In genomic region chr3R:16099268-16100240, dm6 we compare ENCODE assay signal across 1 fruit fly cellular context.
A peak's percentile ranks its signal among the peaks of the same experiment; 100 is the strongest.
TF ChIP-seq lines count a peak whose summit lies in the region.

No protein-coding gene starts in this region.

TF ChIP-seq in whole organism, embryonic, 481 proteins besides CTCF, POLR2A, EP300 and RAD21 (continued from another document and continues in another):
- 0 out of 4 replicates have a peak, but pooled peaks have one; percentile 54 for TF ChIP-seq Dll (GFP tag; IDR thresholded peaks at IDR 0.05; lab: Robert Waterston, UW; ENCODE audit: partially characterized antibody)
- peak; percentile 15 for TF ChIP-seq Nf-YB (GFP tag; optimal IDR thresholded peaks at IDR 0.05; lab: Kevin White, UChicago)
- TF ChIP-seq bigmax (GFP tag; optimal IDR thresholded peaks at IDR 0.05; lab: Kevin White, UChicago), result no peak
- TF ChIP-seq CG6254 (GFP tag; optimal IDR thresholded peaks at IDR 0.05; lab: Kevin White, UChicago), result no peak
- TF ChIP-seq HLH3B (GFP tag; IDR thresholded peaks at IDR 0.05; lab: Robert Waterston, UW), result no peak
- TF ChIP-seq tgo (GFP tag; IDR thresholded peaks at IDR 0.05; lab: Robert Waterston, UW), result no peak
- no peak for TF ChIP-seq CG9932 (GFP tag; IDR thresholded peaks at IDR 0.05; lab: Robert Waterston, UW)
- TF ChIP-seq gfzf (GFP tag; optimal IDR thresholded peaks at IDR 0.05; lab: Kevin White, UChicago), result no peak
- peak; percentile 20 for TF ChIP-seq CG34376 (GFP tag; optimal IDR thresholded peaks at IDR 0.05; lab: Kevin White, UChicago)
- TF ChIP-seq pfk (GFP tag; optimal IDR thresholded peaks at IDR 0.05; lab: Kevin White, UChicago), result no peak
- TF ChIP-seq CG1602 (GFP tag; optimal IDR thresholded peaks at IDR 0.05; lab: Kevin White, UChicago), result no peak
- peak; percentile 33 for TF ChIP-seq pzg (GFP tag; optimal IDR thresholded peaks at IDR 0.05; lab: Kevin White, UChicago)
- no peak for TF ChIP-seq mirr (GFP tag; optimal IDR thresholded peaks at IDR 0.05; lab: Kevin White, UChicago)
- no peak for TF ChIP-seq CG2129 (GFP tag; IDR thresholded peaks at IDR 0.05; lab: Robert Waterston, UW; ENCODE audit: partially characterized antibody)
- no peak for TF ChIP-seq CG3726 (GFP tag; IDR thresholded peaks at IDR 0.05; lab: Robert Waterston, UW)
- no peak for TF ChIP-seq CG13424 (tag; optimal IDR thresholded peaks at IDR 0.05; lab: Kevin White, UChicago)
- no peak for TF ChIP-seq CG12391 (tag; optimal IDR thresholded peaks at IDR 0.05; lab: Kevin White, UChicago)
- TF ChIP-seq Dfd (GFP tag; optimal IDR thresholded peaks at IDR 0.05; lab: Kevin White, UChicago), result peak in 1 of 2 experiments; percentile 63
- no peak for TF ChIP-seq Hr39 (optimal IDR thresholded peaks at IDR 0.05; lab: Kevin White, UChicago)
- no peak for TF ChIP-seq CG9797 (GFP tag; optimal IDR thresholded peaks at IDR 0.05; lab: Kevin White, UChicago)
- TF ChIP-seq Xrp1 (GFP tag; IDR thresholded peaks at IDR 0.05; lab: Robert Waterston, UW), result peak; percentile 7; the same call in 1 of the 2 replicates
- peak; percentile 49 for TF ChIP-seq CG17829 (tag; optimal IDR thresholded peaks at IDR 0.05; lab: Kevin White, UChicago)
- TF ChIP-seq B-H2 (GFP tag; optimal IDR thresholded peaks at IDR 0.05; lab: Kevin White, UChicago), result peak; percentile 11
- no peak for TF ChIP-seq Nf-YA (GFP tag; IDR thresholded peaks at IDR 0.05; lab: Robert Waterston, UW)
- no peak for TF ChIP-seq CG4854 (GFP tag; optimal IDR thresholded peaks at IDR 0.05; lab: Kevin White, UChicago)
- no peak for TF ChIP-seq CG11085 (GFP tag; IDR thresholded peaks at IDR 0.05; lab: Robert Waterston, UW)
- TF ChIP-seq corto (GFP tag; optimal IDR thresholded peaks at IDR 0.05; lab: Kevin White, UChicago), result peak; percentile 6
- TF ChIP-seq klu (GFP tag; IDR thresholded peaks at IDR 0.05; lab: Robert Waterston, UW), result peak; percentile 33; the same call in 1 of the 2 replicates
- peak; percentile 4 for TF ChIP-seq ems (GFP tag; optimal IDR thresholded peaks at IDR 0.05; lab: Kevin White, UChicago)
- TF ChIP-seq phol (tag; optimal IDR thresholded peaks at IDR 0.05; lab: Kevin White, UChicago), result no peak
- 0 out of 3 replicates have a peak, but pooled peaks have one; percentile 61 for TF ChIP-seq CG2199 (GFP tag; IDR thresholded peaks at IDR 0.05; lab: Robert Waterston, UW)
- peak; percentile 10 for TF ChIP-seq NC2α (GFP tag; optimal IDR thresholded peaks at IDR 0.05; lab: Kevin White, UChicago)
- TF ChIP-seq CG1233 (GFP tag; optimal IDR thresholded peaks at IDR 0.05; lab: Kevin White, UChicago), result peak; percentile 1
- peak; percentile 1 for TF ChIP-seq CG17568 (GFP tag; optimal IDR thresholded peaks at IDR 0.05; lab: Kevin White, UChicago)
- no peak for TF ChIP-seq tx (GFP tag; optimal IDR thresholded peaks at IDR 0.05; lab: Kevin White, UChicago)
- TF ChIP-seq fd64A (GFP tag; optimal IDR thresholded peaks at IDR 0.05; lab: Kevin White, UChicago), result peak; percentile 4
- TF ChIP-seq Sry-δ (GFP tag; optimal IDR thresholded peaks at IDR 0.05; lab: Kevin White, UChicago), result no peak
- TF ChIP-seq CG17359 (tag; optimal IDR thresholded peaks at IDR 0.05; lab: Kevin White, UChicago), result no peak
- TF ChIP-seq Abd-B (GFP tag; optimal IDR thresholded peaks at IDR 0.05; lab: Kevin White, UChicago), result peak; percentile 16
- TF ChIP-seq bcd (GFP tag; optimal IDR thresholded peaks at IDR 0.05; lab: Kevin White, UChicago), result no peak
- TF ChIP-seq Adf1 (GFP tag; IDR thresholded peaks at IDR 0.05; lab: Robert Waterston, UW), result peak; percentile 90
- no peak for TF ChIP-seq CG1024 (GFP tag; IDR thresholded peaks at IDR 0.05; lab: Robert Waterston, UW)
- no peak for TF ChIP-seq CG7556 (GFP tag; optimal IDR thresholded peaks at IDR 0.05; lab: Kevin White, UChicago)
- no peak for TF ChIP-seq Lhr (GFP tag; optimal IDR thresholded peaks at IDR 0.05; lab: Kevin White, UChicago)
- TF ChIP-seq maf-S (GFP tag; optimal IDR thresholded peaks at IDR 0.05; lab: Kevin White, UChicago), result no peak
- peak; percentile 17; the same call in 1 of the 2 replicates for TF ChIP-seq sna (GFP tag; IDR thresholded peaks at IDR 0.05; lab: Robert Waterston, UW; ENCODE audit: partially characterized antibody)
- TF ChIP-seq stwl (tag; optimal IDR thresholded peaks at IDR 0.05; lab: Kevin White, UChicago), result no peak
- peak; percentile 16 for TF ChIP-seq nau (GFP tag; optimal IDR thresholded peaks at IDR 0.05; lab: Kevin White, UChicago)
- no peak for TF ChIP-seq CG15011 (GFP tag; optimal IDR thresholded peaks at IDR 0.05; lab: Kevin White, UChicago)
- no peak for TF ChIP-seq Lim3 (GFP tag; IDR thresholded peaks at IDR 0.05; lab: Robert Waterston, UW)
- peak; percentile 47 for TF ChIP-seq yki (optimal IDR thresholded peaks at IDR 0.05; lab: Kevin White, UChicago)
- peak; percentile 25 for TF ChIP-seq kah (GFP tag; optimal IDR thresholded peaks at IDR 0.05; lab: Kevin White, UChicago)
- TF ChIP-seq CG3065 (GFP tag; optimal IDR thresholded peaks at IDR 0.05; lab: Kevin White, UChicago), result no peak
- TF ChIP-seq dmrt99B (tag; optimal IDR thresholded peaks at IDR 0.05; lab: Kevin White, UChicago), result no peak
- peak; percentile 43 for TF ChIP-seq CG4617 (GFP tag; optimal IDR thresholded peaks at IDR 0.05; lab: Kevin White, UChicago; ENCODE audit: borderline replicate concordance)
- peak; percentile 35; the same call in 1 of the 2 replicates for TF ChIP-seq CG32532 (GFP tag; IDR thresholded peaks at IDR 0.05; lab: Robert Waterston, UW)
- TF ChIP-seq Poxn (GFP tag; IDR thresholded peaks at IDR 0.05; lab: Robert Waterston, UW), result no peak
- TF ChIP-seq CG15696 (tag; optimal IDR thresholded peaks at IDR 0.05; lab: Kevin White, UChicago), result peak; percentile 2
- peak; percentile 28 for TF ChIP-seq gcm2 (GFP tag; optimal IDR thresholded peaks at IDR 0.05; lab: Kevin White, UChicago)
- no peak for TF ChIP-seq CG9609 (GFP tag; optimal IDR thresholded peaks at IDR 0.05; lab: Kevin White, UChicago)
- TF ChIP-seq CG7987 (GFP tag; optimal IDR thresholded peaks at IDR 0.05; lab: Kevin White, UChicago), result peak; percentile 52
- no peak for TF ChIP-seq Hsf (GFP tag; optimal IDR thresholded peaks at IDR 0.05; lab: Kevin White, UChicago)
- TF ChIP-seq fru (optimal IDR thresholded peaks at IDR 0.05; lab: Kevin White, UChicago), result no peak
- no peak for TF ChIP-seq lilli (GFP tag; optimal IDR thresholded peaks at IDR 0.05; lab: Kevin White, UChicago)
- peak; percentile 76 for TF ChIP-seq chn (GFP tag; optimal IDR thresholded peaks at IDR 0.05; lab: Kevin White, UChicago)
- TF ChIP-seq fd102C (GFP tag; optimal IDR thresholded peaks at IDR 0.05; lab: Kevin White, UChicago), result no peak
- TF ChIP-seq CG10274 (GFP tag; optimal IDR thresholded peaks at IDR 0.05; lab: Kevin White, UChicago), result no peak
- peak; percentile 32; the same call in 1 of the 2 replicates for TF ChIP-seq Atf6 (GFP tag; IDR thresholded peaks at IDR 0.05; lab: Robert Waterston, UW)
- no peak for TF ChIP-seq NC2β (GFP tag; optimal IDR thresholded peaks at IDR 0.05; lab: Kevin White, UChicago)
- peak; percentile 2 for TF ChIP-seq CG13624 (GFP tag; optimal IDR thresholded peaks at IDR 0.05; lab: Kevin White, UChicago)
- no peak for TF ChIP-seq CG15269 (tag; optimal IDR thresholded peaks at IDR 0.05; lab: Kevin White, UChicago)
- no peak for TF ChIP-seq croc (GFP tag; conservative IDR thresholded peaks at IDR 0.05; lab: Robert Waterston, UW)
- TF ChIP-seq CG10654 (GFP tag; optimal IDR thresholded peaks at IDR 0.05; lab: Kevin White, UChicago), result no peak
- TF ChIP-seq jigr1 (GFP tag; IDR thresholded peaks at IDR 0.05; lab: Robert Waterston, UW), result no peak
- TF ChIP-seq Med (GFP tag; lab: Kevin White, UChicago), result peak; percentile 100
- no peak for TF ChIP-seq CG9876 (GFP tag; optimal IDR thresholded peaks at IDR 0.05; lab: Kevin White, UChicago)
- TF ChIP-seq CG15073 (GFP tag; optimal IDR thresholded peaks at IDR 0.05; lab: Kevin White, UChicago), result no peak
- no peak for TF ChIP-seq CG3995 (GFP tag; optimal IDR thresholded peaks at IDR 0.05; lab: Kevin White, UChicago)
- no peak for TF ChIP-seq sisA (GFP tag; IDR thresholded peaks at IDR 0.05; lab: Robert Waterston, UW)
- no peak; the same call in 1 of the 2 replicates for TF ChIP-seq CG13287 (GFP tag; IDR thresholded peaks at IDR 0.05; lab: Robert Waterston, UW; ENCODE audit: partially characterized antibody)
- TF ChIP-seq lbe (GFP tag; optimal IDR thresholded peaks at IDR 0.05; lab: Kevin White, UChicago), result peak; percentile 71
- TF ChIP-seq Bdp1 (GFP tag; optimal IDR thresholded peaks at IDR 0.05; lab: Kevin White, UChicago), result no peak
- peak; percentile 100 for TF ChIP-seq CG8478 (optimal IDR thresholded peaks at IDR 0.05; lab: Kevin White, UChicago)
- TF ChIP-seq YL-1 (GFP tag; optimal IDR thresholded peaks at IDR 0.05; lab: Kevin White, UChicago), result peak; percentile 6
- TF ChIP-seq CG16813 (GFP tag; IDR thresholded peaks at IDR 0.05; lab: Robert Waterston, UW; ENCODE audit: partially characterized antibody), result no peak
- no peak for TF ChIP-seq Ssrp (tag; optimal IDR thresholded peaks at IDR 0.05; lab: Kevin White, UChicago)
- TF ChIP-seq fd96Cb (tag; optimal IDR thresholded peaks at IDR 0.05; lab: Kevin White, UChicago), result no peak
- no peak for TF ChIP-seq CG18764 (GFP tag; optimal IDR thresholded peaks at IDR 0.05; lab: Kevin White, UChicago)
- TF ChIP-seq CG1529 (GFP tag; optimal IDR thresholded peaks at IDR 0.05; lab: Kevin White, UChicago), result peak; percentile 1
- TF ChIP-seq HHEX (GFP tag; optimal IDR thresholded peaks at IDR 0.05; lab: Kevin White, UChicago), result no peak
- TF ChIP-seq Nf-YC (tag; optimal IDR thresholded peaks at IDR 0.05; lab: Kevin White, UChicago), result no peak
- TF ChIP-seq CG31365 (tag; optimal IDR thresholded peaks at IDR 0.05; lab: Kevin White, UChicago), result no peak
- TF ChIP-seq Hr51 (GFP tag; optimal IDR thresholded peaks at IDR 0.05; lab: Kevin White, UChicago), result no peak
- TF ChIP-seq gt (GFP tag; IDR thresholded peaks at IDR 0.05; lab: Robert Waterston, UW), result no peak
- peak; percentile 20 for TF ChIP-seq CG2712 (tag; optimal IDR thresholded peaks at IDR 0.05; lab: Kevin White, UChicago)
- no peak for TF ChIP-seq Usf (GFP tag; optimal IDR thresholded peaks at IDR 0.05; lab: Kevin White, UChicago)
- TF ChIP-seq CG14050 (GFP tag; IDR thresholded peaks at IDR 0.05; lab: Robert Waterston, UW), result no peak
- TF ChIP-seq ci (GFP tag; IDR thresholded peaks at IDR 0.05; lab: Robert Waterston, UW), result peak; percentile 63; the same call in 1 of the 3 replicates
- TF ChIP-seq CG10321 (GFP tag; IDR thresholded peaks at IDR 0.05; lab: Robert Waterston, UW), result peak; percentile 81
- peak; percentile 78 for TF ChIP-seq D (optimal IDR thresholded peaks at IDR 0.05; lab: Kevin White, UChicago)
- TF ChIP-seq D (GFP tag; optimal IDR thresholded peaks at IDR 0.05; lab: Kevin White, UChicago), result peak; percentile 7
- no peak for TF ChIP-seq CG9817 (tag; optimal IDR thresholded peaks at IDR 0.05; lab: Kevin White, UChicago)
- no peak for TF ChIP-seq Dip3 (GFP tag; optimal IDR thresholded peaks at IDR 0.05; lab: Kevin White, UChicago)
- no peak for TF ChIP-seq CG13123 (GFP tag; optimal IDR thresholded peaks at IDR 0.05; lab: Kevin White, UChicago)
- no peak for TF ChIP-seq CG7963 (GFP tag; IDR thresholded peaks at IDR 0.05; lab: Robert Waterston, UW; ENCODE audit: partially characterized antibody)
- no peak for TF ChIP-seq unpg (GFP tag; optimal IDR thresholded peaks at IDR 0.05; lab: Kevin White, UChicago)
- no peak for TF ChIP-seq CG14965 (GFP tag; optimal IDR thresholded peaks at IDR 0.05; lab: Kevin White, UChicago; ENCODE audit: borderline replicate concordance)
- TF ChIP-seq CG12942 (GFP tag; optimal IDR thresholded peaks at IDR 0.05; lab: Kevin White, UChicago), result no peak
- TF ChIP-seq CG7271 (tag; optimal IDR thresholded peaks at IDR 0.05; lab: Kevin White, UChicago), result no peak
- TF ChIP-seq E2f1 (GFP tag; IDR thresholded peaks at IDR 0.05; lab: Robert Waterston, UW), result no peak
- no peak for TF ChIP-seq CG8290 (GFP tag; optimal IDR thresholded peaks at IDR 0.05; lab: Kevin White, UChicago)
- no peak for TF ChIP-seq CG8290 (tag; optimal IDR thresholded peaks at IDR 0.05; lab: Kevin White, UChicago)
- TF ChIP-seq aop (GFP tag; IDR thresholded peaks at IDR 0.05; lab: Robert Waterston, UW), result no peak
- no peak for TF ChIP-seq abd-A (tag; optimal IDR thresholded peaks at IDR 0.05; lab: Kevin White, UChicago)
- TF ChIP-seq CG15514 (GFP tag; optimal IDR thresholded peaks at IDR 0.05; lab: Kevin White, UChicago), result no peak
- no peak for TF ChIP-seq Kr (GFP tag; optimal IDR thresholded peaks at IDR 0.05; lab: Kevin White, UChicago)
- no peak for TF ChIP-seq crc (GFP tag; optimal IDR thresholded peaks at IDR 0.05; lab: Kevin White, UChicago)
- no peak for TF ChIP-seq pan (optimal IDR thresholded peaks at IDR 0.05; lab: Kevin White, UChicago)
- TF ChIP-seq pan (GFP tag; optimal IDR thresholded peaks at IDR 0.05 in 1 of 2, IDR thresholded peaks at IDR 0.05 in 1 of 2), result peak in 1 of 2 experiments; percentile 41
- TF ChIP-seq sim (GFP tag; IDR thresholded peaks at IDR 0.05; lab: Robert Waterston, UW), result no peak
- peak; percentile 9 for TF ChIP-seq vfl (GFP tag; optimal IDR thresholded peaks at IDR 0.05; lab: Kevin White, UChicago)
- TF ChIP-seq Pdp1 (GFP tag; optimal IDR thresholded peaks at IDR 0.05; lab: Kevin White, UChicago), result no peak
- no peak for TF ChIP-seq pum (GFP tag; optimal IDR thresholded peaks at IDR 0.05; lab: Kevin White, UChicago)
- TF ChIP-seq danr (GFP tag; IDR thresholded peaks at IDR 0.05; lab: Robert Waterston, UW), result no peak
- TF ChIP-seq CG32767 (GFP tag; IDR thresholded peaks at IDR 0.05; lab: Robert Waterston, UW), result peak; percentile 78
- TF ChIP-seq BEAF-32 (GFP tag; optimal IDR thresholded peaks at IDR 0.05; lab: Kevin White, UChicago), result no peak
- TF ChIP-seq CG3847 (GFP tag; IDR thresholded peaks at IDR 0.05; lab: Robert Waterston, UW), result no peak
- no peak for TF ChIP-seq CG8944 (GFP tag; optimal IDR thresholded peaks at IDR 0.05; lab: Kevin White, UChicago)
- TF ChIP-seq tin (GFP tag; optimal IDR thresholded peaks at IDR 0.05; lab: Kevin White, UChicago), result no peak
- peak; percentile 26 for TF ChIP-seq D19A (tag; optimal IDR thresholded peaks at IDR 0.05; lab: Kevin White, UChicago)
- no peak for TF ChIP-seq CG14860 (GFP tag; IDR thresholded peaks at IDR 0.05; lab: Robert Waterston, UW; ENCODE audit: partially characterized antibody)
- 0 out of 3 replicates have a peak, but pooled peaks have one; percentile 11 for TF ChIP-seq CG6791 (GFP tag; IDR thresholded peaks at IDR 0.05; lab: Robert Waterston, UW; ENCODE audit: partially characterized antibody)
- TF ChIP-seq Six4 (GFP tag; optimal IDR thresholded peaks at IDR 0.05; lab: Kevin White, UChicago), result no peak
- no peak for TF ChIP-seq CG10267 (tag; optimal IDR thresholded peaks at IDR 0.05; lab: Kevin White, UChicago)
- TF ChIP-seq CG9215 (GFP tag; IDR thresholded peaks at IDR 0.05; lab: Robert Waterston, UW), result no peak
